Worm (Caenorhabditis elegans) whole organism, L4 larva: ENCODE measurements around the gene Y69A2AR.47.

ENCODE experiments used
- F37D6.2 ChIP-seq: sonication (generic microtip); optimal IDR thresholded peaks from 2 replicates; lab custom pipeline; 2016; ENCODE audit warnings: mild to moderate bottlenecking, missing genetic modification characterization, missing compliant biosample characterization
- F44E2.7 ChIP-seq: fragments of 200-800 bp; sonication (Bioruptor generic); IDR thresholded peaks from 2 replicates; pipeline ENCODE4 v2.1.2; 2022; ENCODE audit warnings: missing genetic modification characterization, missing compliant biosample characterization
- F49E8.2 ChIP-seq: sonication (generic microtip); optimal IDR thresholded peaks from 2 replicates; lab custom pipeline; 2016; ENCODE audit warnings: missing compliant biosample characterization, mild to moderate bottlenecking, missing genetic modification characterization, borderline replicate concordance
- R02D3.7 ChIP-seq: fragments of 150-350 bp; sonication (generic microtip); optimal IDR thresholded peaks from 3 replicates; lab custom pipeline; 2014; ENCODE audit warnings: missing biosample characterization, missing genetic modification characterization
- T26A8.4 ChIP-seq: fragments of 200-800 bp; sonication (Bioruptor generic); IDR thresholded peaks from 2 replicates; pipeline ENCODE4 v1.3.6; 2022; ENCODE audit warnings: missing genetic modification characterization, missing compliant biosample characterization
- Y105C5A.15 ChIP-seq: fragments of 200-800 bp; sonication (Bioruptor generic); IDR thresholded peaks from 2 replicates; pipeline ENCODE4 v1.3.6; 2022; ENCODE audit warnings: missing genetic modification characterization, missing compliant biosample characterization
- Y48G9A.11 ChIP-seq: fragments of 200-800 bp; sonication (Bioruptor generic); IDR thresholded peaks from 2 replicates; pipeline ENCODE4 v1.3.6; 2022; ENCODE audit warnings: missing genetic modification reagents, missing genetic modification characterization, missing compliant biosample characterization
- Y75B8A.6 ChIP-seq: fragments of 200-800 bp; sonication (Bioruptor generic); IDR thresholded peaks from 2 replicates; pipeline ENCODE4 v1.3.6; 2022; ENCODE audit warnings: missing genetic modification reagents, missing genetic modification characterization, missing compliant biosample characterization
- aha-1 ChIP-seq: fragments of 150-350 bp; peaks from one replicate; lab custom pipeline; 2014; ENCODE audit warnings: missing biosample characterization, missing genetic modification characterization
- aly-2 ChIP-seq: sonication (generic microtip); optimal IDR thresholded peaks from 2 replicates; lab custom pipeline; 2018; ENCODE audit warnings: missing biosample characterization, missing genetic modification characterization
- ceh-20 ChIP-seq: fragments of 200-800 bp; sonication (Bioruptor generic); IDR thresholded peaks from 2 replicates; pipeline ENCODE4 v1.3.6; 2022; ENCODE audit warnings: missing genetic modification reagents, missing genetic modification characterization, missing compliant biosample characterization
- ceh-44 ChIP-seq: fragments of 200-800 bp; sonication (Bioruptor generic); IDR thresholded peaks from 2 replicates; pipeline ENCODE4 v1.3.6; 2022; ENCODE audit warnings: missing genetic modification reagents, missing genetic modification characterization, missing compliant biosample characterization
- ceh-62 ChIP-seq: sonication (generic microtip); optimal IDR thresholded peaks from 2 replicates; lab custom pipeline; 2017; ENCODE audit warnings: missing biosample characterization, missing genetic modification characterization
- ceh-82 ChIP-seq: sonication (generic microtip); optimal IDR thresholded peaks from 2 replicates; lab custom pipeline; 2017; ENCODE audit warnings: missing biosample characterization, missing genetic modification characterization
- cey-2 ChIP-seq: sonication (generic microtip); optimal IDR thresholded peaks from 3 replicates; lab custom pipeline; 2017; ENCODE audit warnings: missing genetic modification characterization, mild to moderate bottlenecking, missing compliant biosample characterization, antibody characterized with exemption, borderline replicate concordance; ENCODE audit not compliant: insufficient read depth
- daf-8 ChIP-seq: fragments of 200-800 bp; sonication (Bioruptor generic); IDR thresholded peaks from 2 replicates; pipeline ENCODE4 v1.3.6; 2022; ENCODE audit warnings: missing genetic modification characterization, missing compliant biosample characterization
- dmd-6 ChIP-seq: fragments of 200-800 bp; sonication (Bioruptor generic); IDR thresholded peaks from 2 replicates; pipeline ENCODE4 v1.3.6; 2022; ENCODE audit warnings: missing genetic modification reagents, missing genetic modification characterization, missing compliant biosample characterization
- dmd-8 ChIP-seq: fragments of 200-800 bp; sonication (Bioruptor generic); IDR thresholded peaks from 2 replicates; pipeline ENCODE4 v1.3.6; 2022; ENCODE audit warnings: missing genetic modification characterization, missing compliant biosample characterization
- dmd-9 ChIP-seq: fragments of 200-800 bp; sonication (Bioruptor generic); IDR thresholded peaks from 2 replicates; pipeline ENCODE4 v1.3.6; 2022; ENCODE audit warnings: missing genetic modification reagents, missing genetic modification characterization, missing compliant biosample characterization
- dve-1 ChIP-seq: sonication (generic microtip); optimal IDR thresholded peaks from 2 replicates; lab custom pipeline; 2017; ENCODE audit warnings: antibody characterized with exemption, mild to moderate bottlenecking, missing genetic modification characterization, missing compliant biosample characterization; ENCODE audit not compliant: insufficient read depth
- fkh-10 ChIP-seq: fragments of 150-350 bp; optimal IDR thresholded peaks from 2 replicates; lab custom pipeline; 2014; ENCODE audit warnings: missing biosample characterization, missing genetic modification reagents, missing genetic modification characterization
- fos-1 ChIP-seq: fragments of 150-350 bp; optimal IDR thresholded peaks from 2 replicates; lab custom pipeline; 2014; ENCODE audit warnings: missing biosample characterization, missing genetic modification characterization
- gei-8 ChIP-seq: fragments of 200-800 bp; sonication (Bioruptor generic); optimal IDR thresholded peaks from 2 replicates; lab custom pipeline; 2018; ENCODE audit warnings: mild to moderate bottlenecking, missing genetic modification characterization, missing compliant biosample characterization
- hlh-11 ChIP-seq: fragments of 200-800 bp; sonication (Bioruptor generic); optimal IDR thresholded peaks from 2 replicates; lab custom pipeline; 2018; ENCODE audit warnings: mild to moderate bottlenecking, missing genetic modification characterization, missing compliant biosample characterization
- hlh-30 ChIP-seq: sonication (generic microtip); optimal IDR thresholded peaks from 2 replicates; lab custom pipeline; 2017; ENCODE audit warnings: antibody characterized with exemption, mild to moderate bottlenecking, missing genetic modification characterization, missing compliant biosample characterization; ENCODE audit not compliant: insufficient read depth
- lim-7 ChIP-seq: fragments of 200-800 bp; sonication (Bioruptor generic); IDR thresholded peaks from 2 replicates; pipeline ENCODE4 v1.3.6; 2022; ENCODE audit warnings: missing genetic modification characterization, missing compliant biosample characterization
- lin-29 ChIP-seq: fragments of 200-800 bp; sonication (Bioruptor generic); IDR thresholded peaks from 2 replicates; pipeline ENCODE4 v1.3.6; 2022; ENCODE audit warnings: missing genetic modification reagents, missing genetic modification characterization, missing compliant biosample characterization
- lin-39 ChIP-seq: fragments of 150-350 bp; optimal IDR thresholded peaks from 2 replicates; lab custom pipeline; 2014; ENCODE audit warnings: missing biosample characterization, missing genetic modification reagents, missing genetic modification characterization
- lir-3 ChIP-seq: sonication (generic microtip); optimal IDR thresholded peaks from 2 replicates; lab custom pipeline; 2016; ENCODE audit warnings: mild to moderate bottlenecking, missing genetic modification characterization, missing compliant biosample characterization
- madf-9 ChIP-seq: fragments of 200-800 bp; sonication (Bioruptor generic); conservative IDR thresholded peaks from 2 replicates; pipeline ENCODE4 v1.3.6; 2022; ENCODE audit warnings: missing genetic modification reagents, missing genetic modification characterization, missing compliant biosample characterization
- mep-1 ChIP-seq: fragments of 150-350 bp; sonication (generic microtip); optimal IDR thresholded peaks from 3 replicates; lab custom pipeline; 2014; ENCODE audit warnings: missing biosample characterization, missing genetic modification characterization
- nhr-11 ChIP-seq: fragments of 150-350 bp; optimal IDR thresholded peaks from 2 replicates; lab custom pipeline; 2014; ENCODE audit warnings: missing biosample characterization, missing genetic modification characterization
- nhr-111 ChIP-seq: fragments of 200-800 bp; sonication (Bioruptor generic); optimal IDR thresholded peaks from 2 replicates; lab custom pipeline; 2018; ENCODE audit warnings: mild to moderate bottlenecking, missing genetic modification characterization, missing compliant biosample characterization
- nhr-237 ChIP-seq: sonication (generic microtip); optimal IDR thresholded peaks from 2 replicates; lab custom pipeline; 2017; ENCODE audit warnings: missing biosample characterization, missing genetic modification characterization
- nhr-25 ChIP-seq: sonication (generic microtip); optimal IDR thresholded peaks from 2 replicates; lab custom pipeline; 2017; ENCODE audit warnings: missing genetic modification characterization, mild to moderate bottlenecking, missing compliant biosample characterization, antibody characterized with exemption, moderate library complexity, borderline replicate concordance; ENCODE audit not compliant: insufficient read depth
- nhr-42 ChIP-seq: fragments of 200-800 bp; sonication (Bioruptor generic); IDR thresholded peaks from 2 replicates; pipeline ENCODE4 v1.3.6; 2022; ENCODE audit warnings: missing genetic modification characterization, missing compliant biosample characterization
- nhr-48 ChIP-seq: sonication (generic microtip); optimal IDR thresholded peaks from 2 replicates; lab custom pipeline; 2016; ENCODE audit warnings: mild to moderate bottlenecking, missing genetic modification characterization, missing compliant biosample characterization
- nhr-76 ChIP-seq: fragments of 150-350 bp; optimal IDR thresholded peaks from 2 replicates; lab custom pipeline; 2014; ENCODE audit warnings: missing biosample characterization, missing genetic modification characterization
- nhr-77 ChIP-seq: fragments of 150-350 bp; optimal IDR thresholded peaks from 2 replicates; lab custom pipeline; 2014; ENCODE audit warnings: missing biosample characterization, missing genetic modification characterization
- php-3 ChIP-seq: fragments of 200-800 bp; sonication (Bioruptor generic); IDR thresholded peaks from 2 replicates; pipeline ENCODE4 v1.3.6; 2022; ENCODE audit warnings: missing genetic modification reagents, missing genetic modification characterization, missing compliant biosample characterization
- sdz-12 ChIP-seq: fragments of 200-800 bp; sonication (Bioruptor generic); optimal IDR thresholded peaks from 2 replicates; lab custom pipeline; 2018; ENCODE audit warnings: mild to moderate bottlenecking, missing genetic modification characterization, missing compliant biosample characterization
- set-16 ChIP-seq: fragments of 200-800 bp; sonication (Bioruptor generic); IDR thresholded peaks from 2 replicates; pipeline ENCODE4 v1.3.6; 2022; ENCODE audit warnings: missing genetic modification reagents, missing genetic modification characterization, missing compliant biosample characterization
- spr-1 ChIP-seq: sonication (generic microtip); optimal IDR thresholded peaks from 2 replicates; lab custom pipeline; 2016; ENCODE audit warnings: mild to moderate bottlenecking, missing genetic modification characterization, missing compliant biosample characterization
- tra-1 ChIP-seq: fragments of 200-800 bp; sonication (Bioruptor generic); IDR thresholded peaks from 2 replicates; pipeline ENCODE4 v1.3.6; 2022; ENCODE audit warnings: missing genetic modification reagents, missing genetic modification characterization, missing compliant biosample characterization
- unc-130 ChIP-seq: sonication (generic microtip); optimal IDR thresholded peaks from 2 replicates; lab custom pipeline; 2016; ENCODE audit warnings: missing genetic modification reagents, missing genetic modification characterization, missing compliant biosample characterization
- unc-62 ChIP-seq, 3 experiments: fragments of 150-350 bp in 1 of 3; sonication (generic microtip); optimal IDR thresholded peaks in 2 of 3; peaks in 1 of 3; 1 replicate in 1 of 3; 2 replicates in 2 of 3; lab custom pipeline; 2014 to 2017; ENCODE audit warnings: missing biosample characterization in 3 of 3, missing genetic modification characterization in 3 of 3, missing genetic modification reagents in 3 of 3, missing genotype in 1 of 3
- zag-1 ChIP-seq: fragments of 150-350 bp; optimal IDR thresholded peaks from 2 replicates; lab custom pipeline; 2014; ENCODE audit warnings: missing biosample characterization, missing genetic modification characterization
- ztf-11 ChIP-seq: fragments of 150-350 bp; optimal IDR thresholded peaks from 2 replicates; lab custom pipeline; 2014; ENCODE audit warnings: missing biosample characterization, missing genetic modification characterization
- ztf-7 ChIP-seq: fragments of 150-350 bp; optimal IDR thresholded peaks from 2 replicates; lab custom pipeline; 2014; ENCODE audit warnings: missing biosample characterization, missing genetic modification characterization

The Y69A2AR.47 gene

ce11 chrIV:2639666-2640273 lies 42.3 kb downstream of the Y69A2AR.47 start (continued):
- TF ChIP-seq hlh-30 (peak; percentile 32), dmd-6 (GFP tag; lab: Robert Waterston, UW) (peak; percentile 53), ceh-82 (tag; lab: Kevin White, UChicago) (no peak), set-16 (peak; percentile 40; the same call in 1 of the 2 replicates), nhr-48 (tag; lab: Kevin White, UChicago) (no peak), sdz-12 (GFP tag; lab: Kevin White, UChicago) (peak; percentile 65)

ce11 chrIV:2640950-2641349 lies 43.4 kb downstream of the Y69A2AR.47 start, which contains the start of the genes mdf-2 and nduv-3:
TSS of gene mdf-2 (minus strand) at chrIV:2641125.
TSS of gene nduv-3 (plus strand) at chrIV:2641310.
- TF ChIP-seq Y48G9A.11 (GFP tag; lab: Robert Waterston, UW) = peak; percentile 69
- TF ChIP-seq nhr-76 (tag; lab: Kevin White, UChicago) = no peak
- TF ChIP-seq zag-1 (tag; lab: Kevin White, UChicago) = no peak
- TF ChIP-seq lim-7 (GFP tag; lab: Robert Waterston, UW) = no peak
- no peak for TF ChIP-seq unc-130 (GFP tag; lab: Kevin White, UChicago)
- no peak for TF ChIP-seq dmd-9 (GFP tag; lab: Robert Waterston, UW)
- TF ChIP-seq gei-8 (GFP tag; lab: Kevin White, UChicago) = no peak
- no peak for TF ChIP-seq fkh-10 (GFP tag; lab: Kevin White, UChicago)
- peak; percentile 48 for TF ChIP-seq hlh-11 (tag; lab: Kevin White, UChicago)
- TF ChIP-seq lin-29 (GFP tag; lab: Robert Waterston, UW) = no peak
- 0 out of 2 replicates have a peak, but pooled peaks have one; percentile 46 for TF ChIP-seq nhr-42
- TF ChIP-seq ceh-44 (GFP tag; lab: Robert Waterston, UW) = no peak
- TF ChIP-seq Y105C5A.15 (GFP tag; lab: Robert Waterston, UW) = no peak
- peak in 1 of 2 experiments; percentile 59 for TF ChIP-seq unc-62 (GFP tag; optimal IDR thresholded peaks at IDR 0.05 in 1 of 2; lab: Kevin White, UChicago)
- TF ChIP-seq unc-62 (tag; optimal IDR thresholded peaks at IDR 0.05; lab: Kevin White, UChicago) = no peak
- TF ChIP-seq ceh-20 (GFP tag; lab: Robert Waterston, UW) = peak; percentile 64
- no peak for TF ChIP-seq F49E8.2 (tag; lab: Kevin White, UChicago)
- no peak for TF ChIP-seq Y75B8A.6 (GFP tag; lab: Robert Waterston, UW)
- TF ChIP-seq php-3 = no peak
- no peak for TF ChIP-seq R02D3.7 (tag; lab: Kevin White, UChicago)
- no peak for TF ChIP-seq ceh-62
- no peak for TF ChIP-seq nhr-237 (tag; lab: Kevin White, UChicago)
- TF ChIP-seq spr-1 = peak; percentile 40
- TF ChIP-seq nhr-11 (tag; lab: Kevin White, UChicago) = peak; percentile 54
- TF ChIP-seq aha-1 (tag; lab: Kevin White, UChicago) = peak; percentile 72
- TF ChIP-seq F44E2.7 (GFP tag; lab: Robert Waterston, UW) = no peak
- no peak for TF ChIP-seq daf-8 (GFP tag; lab: Robert Waterston, UW)
- TF ChIP-seq lir-3 (tag; lab: Kevin White, UChicago) = no peak
- TF ChIP-seq set-16 = no peak
- no peak for TF ChIP-seq nhr-25 (tag; lab: Kevin White, UChicago)
- TF ChIP-seq ztf-11 (tag; lab: Kevin White, UChicago) = no peak
- no peak for TF ChIP-seq cey-2 (tag; lab: Kevin White, UChicago)
- no peak for TF ChIP-seq dmd-8 (GFP tag; lab: Robert Waterston, UW)
- peak; percentile 63 for TF ChIP-seq T26A8.4 (GFP tag; lab: Robert Waterston, UW)
- no peak for TF ChIP-seq madf-9 (GFP tag; lab: Robert Waterston, UW)
- TF ChIP-seq hlh-30 = peak; percentile 67
- no peak for TF ChIP-seq fos-1 (tag; lab: Kevin White, UChicago)
- TF ChIP-seq nhr-77 (tag; lab: Kevin White, UChicago) = no peak
- TF ChIP-seq ztf-7 (tag; lab: Kevin White, UChicago) = peak; percentile 38
- TF ChIP-seq F37D6.2 (tag; lab: Kevin White, UChicago) = peak; percentile 43
- TF ChIP-seq nhr-111 = no peak
- TF ChIP-seq tra-1 (GFP tag; lab: Robert Waterston, UW) = no peak
- TF ChIP-seq mep-1 = peak; percentile 74
- peak; percentile 79 for TF ChIP-seq dve-1 (tag; lab: Kevin White, UChicago)
- no peak for TF ChIP-seq lin-39 (tag; lab: Kevin White, UChicago)
- TF ChIP-seq aly-2 (tag; lab: Kevin White, UChicago) = no peak
